Fruit fly (Drosophila melanogaster) Kc167 (cell line): ENCODE measurements around the gene CG31743.

Source experiments
- Myc ChIP-seq: fragments of >200 bp; optimal IDR thresholded peaks from 2 replicates; lab custom pipeline; 2017; ENCODE audit warnings: missing external identifiers
- Sin3A ChIP-seq: fragments of >200 bp; optimal IDR thresholded peaks from 2 replicates; lab custom pipeline; 2018; ENCODE audit warnings: missing external identifiers
- h ChIP-seq: fragments of >200 bp; optimal IDR thresholded peaks from 3 replicates; lab custom pipeline; 2018; ENCODE audit warnings: missing external identifiers
- insv ChIP-seq: fragments of >200 bp; optimal IDR thresholded peaks from 3 replicates; lab custom pipeline; 2018; ENCODE audit warnings: missing external identifiers
- psq ChIP-seq: fragments of >200 bp; optimal IDR thresholded peaks from 2 replicates; lab custom pipeline; 2017; ENCODE audit warnings: missing external identifiers
- ttk ChIP-seq: sonication (Bioruptor generic); optimal IDR thresholded peaks from 2 replicates; lab custom pipeline; 2017; ENCODE audit warnings: missing external identifiers

The CG31743 gene

DNA sequence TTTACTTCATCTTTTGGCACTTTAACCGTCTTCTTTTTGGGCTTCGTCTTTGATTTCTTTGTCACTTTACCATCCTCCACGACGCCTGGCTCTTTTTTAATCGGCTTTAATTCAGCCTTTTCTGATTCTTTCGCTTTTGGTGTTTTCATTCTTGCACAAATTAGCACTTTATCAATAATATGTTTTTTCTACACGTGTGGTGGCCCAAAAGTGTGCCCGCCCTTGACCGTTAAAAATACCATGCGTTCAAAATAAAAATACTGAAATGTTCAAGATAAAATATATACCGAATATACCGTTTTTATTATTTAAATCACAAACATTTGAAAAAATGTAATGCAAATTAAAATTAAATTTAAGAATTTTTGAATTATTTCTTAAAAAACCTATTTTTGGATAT, 22.7 kb downstream of the CG31743 start, which contains the start of gene CG12288:
Gene CG12288, minus strand, starts transcription at position 216 of the 400 bp plus-strand sequence.
- TF ChIP-seq psq (lab: Kevin White, UChicago) (no peak), Sin3A (lab: Kevin White, UChicago) (no peak), h (lab: Kevin White, UChicago) (no peak), ttk (lab: Kevin White, UChicago) (no peak), insv (lab: Kevin White, UChicago) (no peak), Myc (lab: Kevin White, UChicago) (no peak)

- TF ChIP-seq insv (lab: Kevin White, UChicago): no peak
- TF ChIP-seq h (lab: Kevin White, UChicago): no peak
- no peak for TF ChIP-seq psq (lab: Kevin White, UChicago)
- no peak for TF ChIP-seq Myc (lab: Kevin White, UChicago)
- TF ChIP-seq Sin3A (lab: Kevin White, UChicago): no peak
- TF ChIP-seq ttk (lab: Kevin White, UChicago): no peak
Measured at dm6 chr2L:16909290-16909689, 30.0 kb downstream of the CG31743 start.

dm6 chr2L:16910177-16910576, 30.9 kb downstream of the CG31743 start, which contains the start of gene ApepP:
TSS of gene ApepP (minus strand) at chr2L:16910418.
- TF ChIP-seq insv (lab: Kevin White, UChicago) (no peak), Sin3A (lab: Kevin White, UChicago) (no peak), ttk (lab: Kevin White, UChicago) (no peak), h (lab: Kevin White, UChicago) (no peak), psq (lab: Kevin White, UChicago) (no peak), Myc (lab: Kevin White, UChicago) (no peak)

DNA sequence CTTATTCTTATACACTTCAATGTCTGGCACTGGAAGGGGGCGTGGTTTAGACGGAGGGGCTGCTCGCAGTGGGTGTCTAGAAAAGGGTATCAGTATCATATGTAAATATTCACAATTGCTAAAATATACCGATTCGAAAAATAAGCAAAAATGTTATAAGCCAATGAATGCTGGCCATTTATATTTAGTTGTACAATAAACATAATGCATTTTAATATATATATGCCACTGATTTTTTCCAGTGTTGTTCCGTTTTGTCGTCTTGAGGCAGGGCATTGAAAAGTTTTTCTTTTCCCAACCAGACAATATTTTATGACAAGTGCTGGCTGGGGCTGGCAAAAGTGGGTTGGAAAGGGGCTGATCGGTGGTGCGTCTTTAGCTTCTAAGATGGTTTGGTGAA, 42.5 kb downstream of the CG31743 start:
- no peak for TF ChIP-seq insv (lab: Kevin White, UChicago)
- no peak for TF ChIP-seq psq (lab: Kevin White, UChicago)
- TF ChIP-seq ttk (lab: Kevin White, UChicago): no peak
- no peak for TF ChIP-seq Sin3A (lab: Kevin White, UChicago)
- TF ChIP-seq Myc (lab: Kevin White, UChicago): no peak
- TF ChIP-seq h (lab: Kevin White, UChicago): no peak
